Worm (Caenorhabditis elegans) whole organism, mixed stage, embryonic: ENCODE measurements around the gene gop-1.

ENCODE experiments used
- ces-1 ChIP-seq: fragments of 150-350 bp; optimal IDR thresholded peaks from 2 replicates; lab custom pipeline; 2014; ENCODE audit warnings: missing biosample characterization, missing genetic modification reagents, missing genetic modification characterization
- elt-1 ChIP-seq: sonication (generic microtip); optimal IDR thresholded peaks from 2 replicates; lab custom pipeline; 2017; ENCODE audit warnings: missing genetic modification characterization, mild to moderate bottlenecking, missing compliant biosample characterization, antibody characterized with exemption, moderate library complexity, borderline replicate concordance; ENCODE audit not compliant: insufficient read depth
- unc-120 ChIP-seq: sonication (generic microtip); optimal IDR thresholded peaks from 2 replicates; lab custom pipeline; 2017; ENCODE audit warnings: missing genetic modification characterization, missing compliant biosample characterization; ENCODE audit not compliant: poor library complexity, severe bottlenecking
- unc-39 ChIP-seq: fragments of 150-350 bp; optimal IDR thresholded peaks from 2 replicates; lab custom pipeline; 2014; ENCODE audit warnings: missing biosample characterization, missing genetic modification characterization

DNA sequence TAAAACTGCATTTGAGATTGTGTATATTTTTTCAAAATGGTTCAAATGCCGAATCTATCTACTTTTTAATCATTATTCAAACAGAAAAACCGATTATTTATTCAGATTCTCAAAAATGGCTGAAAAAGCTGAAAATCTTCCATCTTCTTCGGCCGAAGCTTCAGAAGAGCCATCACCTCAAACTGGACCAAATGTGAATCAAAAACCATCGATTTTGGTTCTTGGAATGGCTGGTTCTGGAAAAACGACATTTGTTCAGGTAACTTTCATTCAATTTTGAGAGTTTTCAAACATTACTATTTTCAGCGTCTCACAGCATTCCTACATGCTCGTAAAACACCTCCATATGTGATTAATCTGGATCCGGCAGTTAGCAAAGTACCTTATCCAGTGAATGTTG is 4.7 kb downstream of the gop-1 start, which contains the start of gene gop-2:
- TF ChIP-seq unc-120 (tag; lab: Kevin White, UChicago) = no peak
- no peak for TF ChIP-seq elt-1 (tag; lab: Kevin White, UChicago)
- TF ChIP-seq ces-1 = no peak
- TF ChIP-seq unc-39 (tag; lab: Kevin White, UChicago) = no peak
